Fruit fly (Drosophila melanogaster): ENCODE data around the gene CNMa.

dm6 chr3L:1810288-1810687, 45.1 kb downstream of the CNMa start, which contains the start of gene GV1:
- TF ChIP-seq Dll (optimal IDR thresholded peaks at IDR 0.05) = no peak
- TF ChIP-seq usp (GFP tag; optimal IDR thresholded peaks at IDR 0.05) = no peak
- TF ChIP-seq CG8478 (optimal IDR thresholded peaks at IDR 0.05) = no peak

Data from whole organism.